Worm (Caenorhabditis elegans): ENCODE data around the gene F45E4.5.

DNA sequence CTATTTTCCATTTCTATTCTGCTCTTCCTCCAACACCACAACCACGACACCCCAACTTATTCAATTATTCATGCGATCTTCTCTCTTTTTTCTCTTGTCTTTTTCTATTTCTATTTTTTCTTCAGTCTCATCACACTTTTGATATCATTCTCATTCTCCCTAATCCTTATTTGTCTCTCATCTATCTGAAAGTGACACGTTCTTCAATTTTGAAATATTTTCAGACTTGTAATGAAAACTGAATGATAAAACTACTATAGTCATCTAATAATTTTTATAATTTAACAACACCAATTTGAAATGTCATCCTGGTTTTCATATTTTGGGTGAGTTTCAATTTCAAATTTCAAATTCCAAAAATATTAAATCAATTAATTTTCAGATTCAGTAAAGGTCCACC is 40.2 kb downstream of the F45E4.5 start, which contains the start of gene cla-1:
- no peak for TF ChIP-seq ztf-3 (GFP tag; optimal IDR thresholded peaks at IDR 0.05)
- no peak for TF ChIP-seq efl-1 (GFP tag; optimal IDR thresholded peaks at IDR 0.05)
